Worm (Caenorhabditis elegans) whole organism, midembryonic: ENCODE measurements around the gene tag-191.

ENCODE experiments used
- cog-1 ChIP-seq: sonication (generic microtip); optimal IDR thresholded peaks from 2 replicates; lab custom pipeline; 2016; ENCODE audit warnings: missing genetic modification characterization, missing compliant biosample characterization
- flt-1 ChIP-seq: fragments of 200-800 bp; sonication (Bioruptor generic); IDR thresholded peaks from 2 replicates; pipeline ENCODE4 v1.3.6; 2022; ENCODE audit warnings: missing genetic modification characterization, missing compliant biosample characterization
- klf-2 ChIP-seq: fragments of 200-800 bp; sonication (Bioruptor generic); conservative IDR thresholded peaks from 2 replicates; pipeline ENCODE4 v1.3.6; 2022; ENCODE audit warnings: missing genetic modification reagents, missing genetic modification characterization, missing compliant biosample characterization
- ref-1 ChIP-seq: fragments of 200-800 bp; sonication (Bioruptor generic); conservative IDR thresholded peaks from 2 replicates; pipeline ENCODE4 v1.3.6; 2022; ENCODE audit warnings: missing genetic modification reagents, missing genetic modification characterization, missing compliant biosample characterization
- ztf-23 ChIP-seq: fragments of 200-800 bp; sonication (Bioruptor generic); IDR thresholded peaks from 2 replicates; pipeline ENCODE4 v1.3.6; 2022; ENCODE audit warnings: missing genetic modification reagents, missing genetic modification characterization, missing compliant biosample characterization
- ztf-29 ChIP-seq: fragments of 200-800 bp; sonication (Bioruptor generic); IDR thresholded peaks from 2 replicates; pipeline ENCODE4 v1.3.6; 2022; ENCODE audit warnings: missing genetic modification reagents, missing genetic modification characterization, missing compliant biosample characterization

ce11 chrV:14536274-14536673 is at the start of gene tag-191:
- TF ChIP-seq klf-2 (GFP tag; lab: Robert Waterston, UW) (no peak), flt-1 (GFP tag; lab: Robert Waterston, UW) (no peak), cog-1 (tag; lab: Kevin White, UChicago) (no peak), ztf-23 (GFP tag; lab: Robert Waterston, UW) (no peak), ref-1 (no peak), ztf-29 (GFP tag; lab: Robert Waterston, UW) (no peak)
